Fruit fly (Drosophila melanogaster): Measurements from ENCODE around the gene Pomp.

- TF ChIP-seq psq (optimal IDR thresholded peaks at IDR 0.05) (no peak), Myc (optimal IDR thresholded peaks at IDR 0.05) (no peak), h (optimal IDR thresholded peaks at IDR 0.05) (no peak)
Measured at dm6 chr2L:20818432-20818831, 31.0 kb downstream of the Pomp start, which contains the start of gene CheB38a.
